Fruit fly (Drosophila melanogaster) whole organism, embryonic: Measurements from ENCODE around the gene Pex11c.

ENCODE experiments used
- Awh ChIP-seq: fragments of 200-800 bp; sonication (Bioruptor generic); IDR thresholded peaks from 2 replicates; pipeline ENCODE4, ENCODE4 v1.3.6; 2022; ENCODE audit warnings: missing biosample characterization, missing genetic modification characterization
- B-H2 ChIP-seq: fragments of 200-800 bp; sonication (Bioruptor generic); optimal IDR thresholded peaks from 2 replicates; lab custom pipeline; 2018; ENCODE audit warnings: missing biosample characterization, mild to moderate bottlenecking, missing genetic modification characterization
- Bdp1 ChIP-seq: fragments of 200-800 bp; sonication (Bioruptor generic); optimal IDR thresholded peaks from 3 replicates; lab custom pipeline; 2016; ENCODE audit warnings: missing biosample characterization, missing genetic modification characterization
- CG10366 ChIP-seq: fragments of 200-800 bp; sonication (Bioruptor generic); IDR thresholded peaks from 2 replicates; pipeline ENCODE4 v1.3.6; 2022; ENCODE audit warnings: missing biosample characterization, missing genetic modification characterization
- CG10462 ChIP-seq: fragments of 200-800 bp; sonication (Bioruptor generic); optimal IDR thresholded peaks from 2 replicates; lab custom pipeline; 2016; ENCODE audit warnings: missing biosample characterization, missing genetic modification characterization
- CG11456 ChIP-seq: fragments of 200-800 bp; sonication (Bioruptor generic); IDR thresholded peaks from 3 replicates; pipeline ENCODE4 v1.3.6; 2022; ENCODE audit warnings: missing biosample characterization, missing genetic modification characterization
- CG11504 ChIP-seq: fragments of 200-800 bp; sonication (Bioruptor generic); optimal IDR thresholded peaks from 3 replicates; lab custom pipeline; 2019; ENCODE audit warnings: missing biosample characterization, mild to moderate bottlenecking, missing genetic modification characterization, moderate library complexity
- CG13296 ChIP-seq: fragments of 200-800 bp; sonication (Bioruptor generic); optimal IDR thresholded peaks from 3 replicates; lab custom pipeline; 2018; ENCODE audit warnings: missing biosample characterization, mild to moderate bottlenecking, missing genetic modification characterization
- CG13424 ChIP-seq: fragments of 200-800 bp; sonication (Bioruptor generic); optimal IDR thresholded peaks from 2 replicates; lab custom pipeline; 2019; ENCODE audit warnings: missing biosample characterization, mild to moderate bottlenecking, missing genetic modification characterization, moderate library complexity
- CG13775 ChIP-seq: fragments of 200-800 bp; sonication (Bioruptor generic); optimal IDR thresholded peaks from 3 replicates; lab custom pipeline; 2017; ENCODE audit warnings: missing biosample characterization, mild to moderate bottlenecking, missing genetic modification characterization
- CG15601 ChIP-seq: fragments of 200-800 bp; sonication (Bioruptor generic); optimal IDR thresholded peaks from 3 replicates; lab custom pipeline; 2019; ENCODE audit warnings: missing biosample characterization, mild to moderate bottlenecking, missing genetic modification characterization, moderate library complexity
- CG16813 ChIP-seq: fragments of 200-800 bp; sonication (Bioruptor generic); IDR thresholded peaks from 3 replicates; pipeline ENCODE4 v1.3.6; 2022; ENCODE audit warnings: missing biosample characterization, missing genetic modification characterization; ENCODE audit not compliant: partially characterized antibody
- CG16815 ChIP-seq: fragments of 200-800 bp; sonication (Bioruptor generic); optimal IDR thresholded peaks from 3 replicates; lab custom pipeline; 2017; ENCODE audit warnings: missing biosample characterization, mild to moderate bottlenecking, missing genetic modification characterization
- CG17912 ChIP-seq: fragments of 200-800 bp; sonication (Bioruptor generic); optimal IDR thresholded peaks from 2 replicates; lab custom pipeline; 2018; ENCODE audit warnings: missing biosample characterization, mild to moderate bottlenecking, missing genetic modification characterization
- CG1832 ChIP-seq: fragments of 200-800 bp; sonication (Bioruptor generic); optimal IDR thresholded peaks from 2 replicates; lab custom pipeline; 2017; ENCODE audit warnings: missing biosample characterization, mild to moderate bottlenecking, missing genetic modification characterization, inconsistent platforms
- CG2116 ChIP-seq: fragments of 200-800 bp; sonication (Bioruptor generic); optimal IDR thresholded peaks from 3 replicates; lab custom pipeline; 2018; ENCODE audit warnings: missing biosample characterization, mild to moderate bottlenecking, missing genetic modification characterization
- CG2129 ChIP-seq: fragments of 200-800 bp; sonication (Bioruptor generic); IDR thresholded peaks from 2 replicates; pipeline ENCODE4 v1.3.6; 2022; ENCODE audit warnings: missing biosample characterization, missing genetic modification characterization; ENCODE audit not compliant: partially characterized antibody
- CG2712 ChIP-seq: fragments of 200-800 bp; optimal IDR thresholded peaks from 3 replicates; lab custom pipeline; 2019; ENCODE audit warnings: missing biosample characterization, mild to moderate bottlenecking, missing genetic modification characterization, moderate library complexity
- CG2889 ChIP-seq: fragments of 200-800 bp; sonication (Bioruptor generic); IDR thresholded peaks from 3 replicates; pipeline ENCODE4 v1.3.6; 2022; ENCODE audit warnings: missing biosample characterization, missing genetic modification characterization
- CG32767 ChIP-seq: fragments of 200-800 bp; sonication (Bioruptor generic); IDR thresholded peaks from 2 replicates; pipeline ENCODE4 v1.3.6; 2022; ENCODE audit warnings: missing biosample characterization, missing genetic modification characterization
- CG3407 ChIP-seq: fragments of 200-800 bp; sonication (Bioruptor generic); optimal IDR thresholded peaks from 2 replicates; lab custom pipeline; 2018; ENCODE audit warnings: missing biosample characterization, mild to moderate bottlenecking, missing genetic modification characterization
- CG6175 ChIP-seq: fragments of 200-800 bp; sonication (Bioruptor generic); IDR thresholded peaks from 3 replicates; pipeline ENCODE4 v1.3.6; 2022; ENCODE audit warnings: missing biosample characterization, missing genetic modification characterization
- CG6689 ChIP-seq: fragments of 200-800 bp; sonication (Bioruptor generic); IDR thresholded peaks from 2 replicates; pipeline ENCODE4 v1.3.6; 2022; ENCODE audit warnings: missing biosample characterization, missing genetic modification characterization
- CG8944 ChIP-seq: fragments of 200-800 bp; sonication (Bioruptor generic); optimal IDR thresholded peaks from 3 replicates; lab custom pipeline; 2016; ENCODE audit warnings: missing biosample characterization, missing genetic modification characterization
- Dll ChIP-seq: fragments of 200-800 bp; sonication (Bioruptor generic); IDR thresholded peaks from 4 replicates; pipeline ENCODE4 v1.3.6; 2022; ENCODE audit warnings: missing biosample characterization, missing genetic modification characterization; ENCODE audit not compliant: partially characterized antibody
- Drgx ChIP-seq: fragments of 200-800 bp; sonication (Bioruptor generic); IDR thresholded peaks from 2 replicates; pipeline ENCODE4 v1.3.6; 2022; ENCODE audit warnings: missing biosample characterization, missing genetic modification characterization
- Eip74EF ChIP-seq, 2 experiments: fragments of 200-800 bp in 1 of 2; fragments of >200 bp in 1 of 2; sonication (Bioruptor generic) in 1 of 2; optimal IDR thresholded peaks; 2 replicates each; lab custom pipeline; 2017 to 2019; ENCODE audit warnings: missing biosample characterization in 2 of 2, missing genetic modification characterization in 2 of 2, mild to moderate bottlenecking in 1 of 2, moderate library complexity in 1 of 2
- Elba2 ChIP-seq: fragments of 200-800 bp; sonication (Bioruptor generic); optimal IDR thresholded peaks from 3 replicates; lab custom pipeline; 2016; ENCODE audit warnings: missing biosample characterization, missing genetic modification characterization
- MTF-1 ChIP-seq: fragments of 200-800 bp; sonication (Bioruptor generic); optimal IDR thresholded peaks from 2 replicates; lab custom pipeline; 2018; ENCODE audit warnings: missing biosample characterization, mild to moderate bottlenecking, missing genetic modification characterization, borderline replicate concordance
- Meics ChIP-seq: fragments of 200-800 bp; sonication (Bioruptor generic); optimal IDR thresholded peaks from 2 replicates; lab custom pipeline; 2017; ENCODE audit warnings: missing biosample characterization, mild to moderate bottlenecking, missing genetic modification characterization
- NC2α ChIP-seq: fragments of 200-800 bp; sonication (Bioruptor generic); optimal IDR thresholded peaks from 2 replicates; lab custom pipeline; 2016; ENCODE audit warnings: missing biosample characterization, missing genetic modification characterization
- NK7.1 ChIP-seq: fragments of 200-800 bp; sonication (Bioruptor generic); optimal IDR thresholded peaks from 3 replicates; lab custom pipeline; 2016; ENCODE audit warnings: missing biosample characterization, missing genetic modification characterization
- Spps ChIP-seq: fragments of 200-800 bp; sonication (Bioruptor generic); optimal IDR thresholded peaks from 2 replicates; lab custom pipeline; 2018; ENCODE audit warnings: missing biosample characterization, mild to moderate bottlenecking, missing genetic modification characterization
- Usf ChIP-seq: fragments of 200-800 bp; sonication (Bioruptor generic); optimal IDR thresholded peaks from 2 replicates; lab custom pipeline; 2017; ENCODE audit warnings: missing genotype, missing biosample characterization, missing genetic modification characterization
- Vsx1 ChIP-seq: fragments of 200-800 bp; sonication (Bioruptor generic); optimal IDR thresholded peaks from 2 replicates; lab custom pipeline; 2017; ENCODE audit warnings: missing biosample characterization, mild to moderate bottlenecking, missing genetic modification characterization, missing genetic modification reagents
- ap ChIP-seq: fragments of 200-800 bp; sonication (Bioruptor generic); IDR thresholded peaks from 2 replicates; pipeline ENCODE4 v1.3.6; 2022; ENCODE audit warnings: missing biosample characterization, missing genetic modification characterization
- corto ChIP-seq: fragments of 200-800 bp; sonication (Bioruptor generic); optimal IDR thresholded peaks from 2 replicates; lab custom pipeline; 2016; ENCODE audit warnings: missing biosample characterization, mild to moderate bottlenecking, missing genetic modification characterization, moderate library complexity
- da ChIP-seq: fragments of 200-800 bp; sonication (Bioruptor generic); optimal IDR thresholded peaks from 2 replicates; lab custom pipeline; 2016; ENCODE audit warnings: missing biosample characterization, missing genetic modification characterization
- en ChIP-seq: fragments of 200-800 bp; sonication (Bioruptor generic); optimal IDR thresholded peaks from 2 replicates; lab custom pipeline; 2016; ENCODE audit warnings: missing biosample characterization, missing genetic modification characterization
- eve ChIP-seq, 2 experiments: fragments of >200 bp; optimal IDR thresholded peaks; 2 replicates each; lab custom pipeline; 2017; ENCODE audit warnings: missing biosample characterization in 2 of 2, missing genetic modification characterization in 2 of 2
- ftz-f1 ChIP-seq: fragments of 200-800 bp; sonication (Bioruptor generic); optimal IDR thresholded peaks from 2 replicates; lab custom pipeline; 2016; ENCODE audit warnings: missing biosample characterization, missing genetic modification characterization
- kah ChIP-seq: fragments of 200-800 bp; sonication (Bioruptor generic); optimal IDR thresholded peaks from 2 replicates; lab custom pipeline; 2018; ENCODE audit warnings: missing biosample characterization, mild to moderate bottlenecking, missing genetic modification characterization
- lmd ChIP-seq: fragments of 200-800 bp; sonication (Bioruptor generic); IDR thresholded peaks from 2 replicates; pipeline ENCODE4 v1.3.6; 2022; ENCODE audit warnings: missing biosample characterization, missing genetic modification characterization
- mam ChIP-seq: fragments of 200-800 bp; sonication (Bioruptor generic); optimal IDR thresholded peaks from 3 replicates; lab custom pipeline; 2016; ENCODE audit warnings: missing biosample characterization, missing genetic modification characterization
- pan ChIP-seq, 4 experiments: fragments of >200 bp in 3 of 4; fragments of 200-800 bp in 1 of 4; sonication (Bioruptor generic) in 1 of 4; optimal IDR thresholded peaks in 3 of 4; IDR thresholded peaks in 1 of 4; 2 replicates each; pipeline versions ENCODE4 v1.3.6 to Lab custom; 2017 to 2022; ENCODE audit warnings: missing biosample characterization in 2 of 4, missing genetic modification characterization in 2 of 4, mixed read lengths in 1 of 4
- pfk ChIP-seq: fragments of 200-800 bp; sonication (Bioruptor generic); optimal IDR thresholded peaks from 2 replicates; lab custom pipeline; 2018; ENCODE audit warnings: missing biosample characterization, mild to moderate bottlenecking, missing genetic modification characterization, moderate library complexity
- scrt ChIP-seq: fragments of 200-800 bp; sonication (Bioruptor generic); optimal IDR thresholded peaks from 2 replicates; lab custom pipeline; 2018; ENCODE audit warnings: missing biosample characterization, mild to moderate bottlenecking, missing genetic modification characterization, moderate library complexity
- so ChIP-seq: fragments of 200-800 bp; sonication (Bioruptor generic); IDR thresholded peaks from 3 replicates; pipeline ENCODE4 v1.3.6; 2022; ENCODE audit warnings: missing biosample characterization, missing genetic modification characterization
- zfh1 ChIP-seq: fragments of 200-800 bp; sonication (Bioruptor generic); IDR thresholded peaks from 3 replicates; pipeline ENCODE4 v1.3.6; 2022; ENCODE audit warnings: missing biosample characterization, missing genetic modification characterization

Gene Pex11c

dm6 chr3R:23293066-23293777 lies 35.1 kb downstream of the Pex11c start (continued):
- TF ChIP-seq CG1832 (GFP tag; lab: Kevin White, UChicago) (peak; percentile 70), eve (GFP tag; optimal IDR thresholded peaks at IDR 0.05; lab: Kevin White, UChicago) (no peak), scrt (GFP tag; lab: Kevin White, UChicago) (peak; percentile 55), CG15601 (tag; lab: Kevin White, UChicago) (no peak), CG11504 (tag; lab: Kevin White, UChicago) (no peak), CG13424 (tag; lab: Kevin White, UChicago) (peak; percentile 32), CG2116 (GFP tag; lab: Kevin White, UChicago) (peak; percentile 19), CG16815 (GFP tag; lab: Kevin White, UChicago) (peak; percentile 34), Bdp1 (GFP tag; lab: Kevin White, UChicago) (no peak), CG6175 (no peak), CG6689 (GFP tag; lab: Robert Waterston, UW) (peak; percentile 73), ftz-f1 (GFP tag; lab: Kevin White, UChicago) (peak; percentile 15), da (GFP tag; lab: Kevin White, UChicago) (no peak), kah (GFP tag; lab: Kevin White, UChicago) (no peak), Drgx (GFP tag; lab: Robert Waterston, UW) (peak; percentile 83), so (GFP tag; lab: Robert Waterston, UW) (no peak), CG17912 (no peak), CG11456 (GFP tag; lab: Robert Waterston, UW) (0 out of 3 replicates have a peak, but pooled peaks have one; percentile 46), CG8944 (GFP tag; lab: Kevin White, UChicago) (no peak), CG3407 (peak; percentile 34), lmd (GFP tag; lab: Robert Waterston, UW) (peak; percentile 59; the same call in 1 of the 2 replicates), en (GFP tag; lab: Kevin White, UChicago) (no peak), CG10462 (GFP tag; lab: Kevin White, UChicago) (no peak), Dll (GFP tag; lab: Robert Waterston, UW) (peak; percentile 13; the same call in 1 of the 4 replicates), Usf (no peak), CG2889 (no peak), NC2α (GFP tag; lab: Kevin White, UChicago) (no peak), pan (optimal IDR thresholded peaks at IDR 0.05; lab: Kevin White, UChicago) (no peak), pan (GFP tag; optimal IDR thresholded peaks at IDR 0.05 in 1 of 2, IDR thresholded peaks at IDR 0.05 in 1 of 2) (peak in 1 of 2 experiments; percentile 66), zfh1 (GFP tag; lab: Robert Waterston, UW) (peak; percentile 75), corto (GFP tag; lab: Kevin White, UChicago) (no peak), Eip74EF (GFP tag; optimal IDR thresholded peaks at IDR 0.05; lab: Kevin White, UChicago) (no peak), CG2129 (no peak), Vsx1 (peak; percentile 37), Awh (GFP tag; lab: Robert Waterston, UW) (peak; percentile 16; the same call in 1 of the 2 replicates), Spps (peak; percentile 33), NK7.1 (GFP tag; lab: Kevin White, UChicago) (no peak), CG13296 (GFP tag; lab: Kevin White, UChicago) (no peak), CG13775 (peak; percentile 56), CG32767 (peak; percentile 55; the same call in 1 of the 2 replicates), CG16813 (GFP tag; lab: Robert Waterston, UW) (no peak), mam (GFP tag; lab: Kevin White, UChicago) (no peak), Meics (GFP tag; lab: Kevin White, UChicago) (peak; percentile 11), CG2712 (peak; percentile 85), ap (no peak), Elba2 (GFP tag; lab: Kevin White, UChicago) (no peak), CG10366 (GFP tag; lab: Robert Waterston, UW) (peak; percentile 64), pfk (GFP tag; lab: Kevin White, UChicago) (no peak), MTF-1 (GFP tag; lab: Kevin White, UChicago) (no peak), B-H2 (no peak)
